Fruit fly (Drosophila melanogaster): ENCODE data around the gene Gr93b.

The Gr93b gene

dm6 chr3R:21828040-21828526, 15.5 kb downstream of the Gr93b start (continued):
- TF ChIP-seq CG43689 (GFP tag; IDR thresholded peaks at IDR 0.05), result no peak
- TF ChIP-seq H2.0 (GFP tag; IDR thresholded peaks at IDR 0.05), result peak; percentile 78
- peak; percentile 71 for TF ChIP-seq cato (GFP tag; optimal IDR thresholded peaks at IDR 0.05; ENCODE audit: borderline replicate concordance)
- TF ChIP-seq Pdp1 (GFP tag; optimal IDR thresholded peaks at IDR 0.05), result peak; percentile 40 to 67
- TF ChIP-seq zf30C (GFP tag; optimal IDR thresholded peaks at IDR 0.05), result no peak
- no peak for TF ChIP-seq CG15479 (GFP tag; optimal IDR thresholded peaks at IDR 0.05)
- peak; percentile 83 for TF ChIP-seq Spps (tag; optimal IDR thresholded peaks at IDR 0.05)
- no peak for TF ChIP-seq Dek (tag; optimal IDR thresholded peaks at IDR 0.05)
- TF ChIP-seq Abd-B (GFP tag; optimal IDR thresholded peaks at IDR 0.05), result peak; percentile 82
- peak; percentile 55 for TF ChIP-seq CG33213 (GFP tag; optimal IDR thresholded peaks at IDR 0.05)
- peak; percentile 10 for TF ChIP-seq ind (GFP tag; optimal IDR thresholded peaks at IDR 0.05)
- TF ChIP-seq en (GFP tag; optimal IDR thresholded peaks at IDR 0.05), result peak; percentile 37
- peak; percentile 59; the same call in 1 of the 2 replicates for TF ChIP-seq CG4404 (GFP tag; IDR thresholded peaks at IDR 0.05)
- TF ChIP-seq CG10147 (GFP tag; optimal IDR thresholded peaks at IDR 0.05), result no peak
- TF ChIP-seq Opbp (GFP tag; IDR thresholded peaks at IDR 0.05; ENCODE audit: partially characterized antibody), result no peak
- TF ChIP-seq Drgx (GFP tag; IDR thresholded peaks at IDR 0.05), result no peak; the same call in 1 of the 2 replicates
- TF ChIP-seq CG1603 (tag; optimal IDR thresholded peaks at IDR 0.05), result peak; percentile 93
- TF ChIP-seq seq (GFP tag; IDR thresholded peaks at IDR 0.05), result no peak
- no peak for TF ChIP-seq Elba2 (GFP tag; optimal IDR thresholded peaks at IDR 0.05)
- TF ChIP-seq D (optimal IDR thresholded peaks at IDR 0.05), result no peak
- TF ChIP-seq D (GFP tag; optimal IDR thresholded peaks at IDR 0.05), result peak; percentile 79
- TF ChIP-seq ham (GFP tag; IDR thresholded peaks at IDR 0.05), result no peak
- TF ChIP-seq pan (optimal IDR thresholded peaks at IDR 0.05), result peak in 1 of 2 experiments; percentile 12
- TF ChIP-seq pan (GFP tag; optimal IDR thresholded peaks at IDR 0.05 in 1 of 2, IDR thresholded peaks at IDR 0.05 in 1 of 2), result peak in 1 of 2 experiments; percentile 63
- TF ChIP-seq CG8290 (GFP tag; optimal IDR thresholded peaks at IDR 0.05), result peak; percentile 8
- TF ChIP-seq CG8290 (tag; optimal IDR thresholded peaks at IDR 0.05), result peak in 1 of 2 experiments; percentile 54
- TF ChIP-seq Side (GFP tag; optimal IDR thresholded peaks at IDR 0.05), result peak; percentile 76
- TF ChIP-seq dmrt11E (tag; optimal IDR thresholded peaks at IDR 0.05), result peak; percentile 95
- TF ChIP-seq run (tag; optimal IDR thresholded peaks at IDR 0.05), result no peak
- no peak for TF ChIP-seq fd102C (GFP tag; optimal IDR thresholded peaks at IDR 0.05)
- TF ChIP-seq sd (tag; optimal IDR thresholded peaks at IDR 0.05), result peak; percentile 31
- no peak for TF ChIP-seq CG18011 (GFP tag; optimal IDR thresholded peaks at IDR 0.05)
- no peak for TF ChIP-seq Hey (tag; optimal IDR thresholded peaks at IDR 0.05)
- no peak for TF ChIP-seq Dref (GFP tag; IDR thresholded peaks at IDR 0.05)
- peak; percentile 21 for TF ChIP-seq onecut (GFP tag; IDR thresholded peaks at IDR 0.05)
- TF ChIP-seq CG9609 (GFP tag; optimal IDR thresholded peaks at IDR 0.05), result peak; percentile 78
- no peak for TF ChIP-seq CkIIα-i1 (GFP tag; IDR thresholded peaks at IDR 0.05)
- TF ChIP-seq CG10654 (GFP tag; optimal IDR thresholded peaks at IDR 0.05), result peak; percentile 59
- TF ChIP-seq CG3726 (GFP tag; IDR thresholded peaks at IDR 0.05), result peak; percentile 65; the same call in 2 of the 3 replicates
- no peak for TF ChIP-seq rib (GFP tag; IDR thresholded peaks at IDR 0.05)
- no peak for TF ChIP-seq cg (GFP tag; optimal IDR thresholded peaks at IDR 0.05)
- TF ChIP-seq sens (GFP tag), result peak; percentile 97
- TF ChIP-seq dmrt99B (tag; optimal IDR thresholded peaks at IDR 0.05), result peak; percentile 62
- TF ChIP-seq Ets97D (GFP tag; optimal IDR thresholded peaks at IDR 0.05), result no peak
- TF ChIP-seq HmgZ (tag; optimal IDR thresholded peaks at IDR 0.05), result peak; percentile 20
- TF ChIP-seq TFAM (GFP tag; optimal IDR thresholded peaks at IDR 0.05), result no peak
- peak; percentile 23 for TF ChIP-seq CG30020 (tag; optimal IDR thresholded peaks at IDR 0.05)
- TF ChIP-seq Neu2 (GFP tag; optimal IDR thresholded peaks at IDR 0.05; ENCODE audit: borderline replicate concordance), result no peak
- TF ChIP-seq CG11560 (tag; IDR thresholded peaks at IDR 0.05), result no peak
- no peak for TF ChIP-seq her (GFP tag; optimal IDR thresholded peaks at IDR 0.05)
- TF ChIP-seq NC2β (GFP tag; optimal IDR thresholded peaks at IDR 0.05), result peak; percentile 85
- TF ChIP-seq Camta (GFP tag; optimal IDR thresholded peaks at IDR 0.05), result peak; percentile 63
